Worm (Caenorhabditis elegans): ENCODE results near the gene C04G6.4.

C04G6.4 gene

ce11 chrII:5032669-5033068 lies 50.6 kb downstream of the C04G6.4 start:
- no peak for TF ChIP-seq skn-1 (tag; optimal IDR thresholded peaks at IDR 0.05)
- peak; percentile 70 for TF ChIP-seq nhr-19 (GFP tag; conservative IDR thresholded peaks at IDR 0.05)
- TF ChIP-seq mdl-1 (tag; optimal IDR thresholded peaks at IDR 0.05) = peak in 1 of 2 experiments; percentile 58
- no peak for TF ChIP-seq unc-30 (tag; optimal IDR thresholded peaks at IDR 0.05)
- no peak for TF ChIP-seq ceh-63 (GFP tag; optimal IDR thresholded peaks at IDR 0.05)
- peak; percentile 23 for TF ChIP-seq lin-13 (GFP tag; optimal IDR thresholded peaks at IDR 0.05)
- no peak for TF ChIP-seq jun-1 (tag; optimal IDR thresholded peaks at IDR 0.05)
- TF ChIP-seq egl-13 (tag; optimal IDR thresholded peaks at IDR 0.05) = no peak
- TF ChIP-seq nhr-47 (tag; optimal IDR thresholded peaks at IDR 0.05) = peak; percentile 74
- TF ChIP-seq blmp-1 (tag; optimal IDR thresholded peaks at IDR 0.05) = no peak
- TF ChIP-seq efl-3 (GFP tag; optimal IDR thresholded peaks at IDR 0.05) = no peak
- TF ChIP-seq hpl-2 (GFP tag; optimal IDR thresholded peaks at IDR 0.05) = no peak
- no peak for TF ChIP-seq fkh-10 (GFP tag; optimal IDR thresholded peaks at IDR 0.05)
- TF ChIP-seq nhr-76 (tag; optimal IDR thresholded peaks at IDR 0.05) = no peak
- TF ChIP-seq lin-35 (GFP tag; optimal IDR thresholded peaks at IDR 0.05) = peak; percentile 49 to 71
- no peak for TF ChIP-seq unc-98 (GFP tag; IDR thresholded peaks at IDR 0.05)
- TF ChIP-seq lin-39 (tag; optimal IDR thresholded peaks at IDR 0.05) = no peak
- no peak for TF ChIP-seq mef-2 (tag; optimal IDR thresholded peaks at IDR 0.05)
- TF ChIP-seq mep-1 (tag; optimal IDR thresholded peaks at IDR 0.05) = no peak
- peak; percentile 66 for TF ChIP-seq dsc-1 (tag; optimal IDR thresholded peaks at IDR 0.05)
- peak in 2 of 6 experiments; percentile 19 to 65 for TF ChIP-seq elt-3 (tag; optimal IDR thresholded peaks at IDR 0.05)
- TF ChIP-seq ets-5 (GFP tag; IDR thresholded peaks at IDR 0.05) = no peak
- peak; percentile 71 for TF ChIP-seq nhr-71 (tag; optimal IDR thresholded peaks at IDR 0.05)
- peak in 1 of 3 experiments; percentile 56 for TF ChIP-seq ceh-82 (tag; optimal IDR thresholded peaks at IDR 0.05)
- TF ChIP-seq nhr-12 (tag; optimal IDR thresholded peaks at IDR 0.05) = no peak
- TF ChIP-seq lsy-2 (tag; optimal IDR thresholded peaks at IDR 0.05) = peak; percentile 50 to 73
- no peak for TF ChIP-seq zag-1 (tag; optimal IDR thresholded peaks at IDR 0.05)
- TF ChIP-seq lin-14 (GFP tag; optimal IDR thresholded peaks at IDR 0.05) = peak; percentile 40
- no peak for TF ChIP-seq zip-4 (GFP tag; optimal IDR thresholded peaks at IDR 0.05)
- no peak for TF ChIP-seq hlh-17 (GFP tag; optimal IDR thresholded peaks at IDR 0.05; ENCODE audit: borderline replicate concordance)
- TF ChIP-seq xbp-1 (tag; optimal IDR thresholded peaks at IDR 0.05) = peak; percentile 55
- peak; percentile 26; the same call in 1 of the 2 replicates for TF ChIP-seq isw-1 (GFP tag; IDR thresholded peaks at IDR 0.05)
- peak; percentile 69 for TF ChIP-seq rnt-1 (tag; optimal IDR thresholded peaks at IDR 0.05)
- peak; percentile 24 for TF ChIP-seq irx-1 (tag; optimal IDR thresholded peaks at IDR 0.05)
- peak; percentile 54 to 59 for TF ChIP-seq efl-1 (optimal IDR thresholded peaks at IDR 0.05)
- peak; percentile 51 to 95 for TF ChIP-seq efl-1 (GFP tag; optimal IDR thresholded peaks at IDR 0.05 in 1 of 2)
- peak; percentile 60 for TF ChIP-seq elt-2 (tag; optimal IDR thresholded peaks at IDR 0.05)
- TF ChIP-seq lir-3 (tag; optimal IDR thresholded peaks at IDR 0.05; ENCODE audit: poor library complexity) = peak; percentile 30
- no peak for TF ChIP-seq sptf-1 (tag; optimal IDR thresholded peaks at IDR 0.05)
- TF ChIP-seq nhr-20 (tag; optimal IDR thresholded peaks at IDR 0.05) = peak; percentile 69
- peak; percentile 55 for TF ChIP-seq fos-1 (tag; optimal IDR thresholded peaks at IDR 0.05)
- TF ChIP-seq sox-4 (tag; optimal IDR thresholded peaks at IDR 0.05) = no peak
- TF ChIP-seq hlh-4 (tag; optimal IDR thresholded peaks at IDR 0.05) = no peak
- TF ChIP-seq C34B4.2 (tag; optimal IDR thresholded peaks at IDR 0.05) = no peak
- TF ChIP-seq snpc-4 (tag; optimal IDR thresholded peaks at IDR 0.05) = no peak
- TF ChIP-seq snu-23 (GFP tag; optimal IDR thresholded peaks at IDR 0.05) = peak; percentile 80
- no peak for TF ChIP-seq ceh-90 (tag; optimal IDR thresholded peaks at IDR 0.05)
- no peak for TF ChIP-seq grh-1 (GFP tag; IDR thresholded peaks at IDR 0.05)
- TF ChIP-seq nhr-11 (tag; optimal IDR thresholded peaks at IDR 0.05) = no peak
- TF ChIP-seq alr-1 (tag; optimal IDR thresholded peaks at IDR 0.05; ENCODE audit: borderline replicate concordance) = no peak
- peak in 2 of 3 experiments; percentile 33 to 45 for TF ChIP-seq dpl-1 (GFP tag; optimal IDR thresholded peaks at IDR 0.05)
- TF ChIP-seq ceh-8 (GFP tag; optimal IDR thresholded peaks at IDR 0.05) = no peak
- TF ChIP-seq unc-62 (GFP tag; optimal IDR thresholded peaks at IDR 0.05) = no peak
